Worm (Caenorhabditis elegans) whole organism, L4 larva: Measurements from ENCODE around the gene fkh-5.

Experiments used
- F26F4.8 ChIP-seq: fragments of 200-800 bp; sonication (Bioruptor generic); conservative IDR thresholded peaks from 2 replicates; pipeline ENCODE4 v1.3.6; 2022; ENCODE audit warnings: missing genetic modification characterization, missing compliant biosample characterization
- F37D6.2 ChIP-seq: sonication (generic microtip); optimal IDR thresholded peaks from 2 replicates; lab custom pipeline; 2016; ENCODE audit warnings: mild to moderate bottlenecking, missing genetic modification characterization, missing compliant biosample characterization
- F49E8.2 ChIP-seq: sonication (generic microtip); optimal IDR thresholded peaks from 2 replicates; lab custom pipeline; 2016; ENCODE audit warnings: missing compliant biosample characterization, mild to moderate bottlenecking, missing genetic modification characterization, borderline replicate concordance
- Y5F2A.4 ChIP-seq: fragments of 200-800 bp; sonication (Bioruptor generic); optimal IDR thresholded peaks from 2 replicates; lab custom pipeline; 2018; ENCODE audit warnings: mild to moderate bottlenecking, missing genetic modification characterization, missing compliant biosample characterization
- Y75B8A.6 ChIP-seq: fragments of 200-800 bp; sonication (Bioruptor generic); IDR thresholded peaks from 2 replicates; pipeline ENCODE4 v1.3.6; 2022; ENCODE audit warnings: missing genetic modification reagents, missing genetic modification characterization, missing compliant biosample characterization
- ZK337.2 ChIP-seq: fragments of 200-800 bp; sonication (Bioruptor generic); IDR thresholded peaks from 2 replicates; pipeline ENCODE4 v1.3.6; 2022; ENCODE audit warnings: missing genetic modification reagents, missing genetic modification characterization, missing compliant biosample characterization
- aha-1 ChIP-seq: fragments of 150-350 bp; peaks from one replicate; lab custom pipeline; 2014; ENCODE audit warnings: missing biosample characterization, missing genetic modification characterization
- aly-2 ChIP-seq: sonication (generic microtip); optimal IDR thresholded peaks from 2 replicates; lab custom pipeline; 2018; ENCODE audit warnings: missing biosample characterization, missing genetic modification characterization
- ama-1 ChIP-seq: fragments of 150-350 bp; optimal IDR thresholded peaks from 2 replicates; lab custom pipeline; 2014; ENCODE audit warnings: inconsistent platforms, mixed read lengths
- ceh-28 ChIP-seq: fragments of 150-350 bp; optimal IDR thresholded peaks from 2 replicates; lab custom pipeline; 2014; ENCODE audit warnings: missing biosample characterization, missing genetic modification reagents, missing genetic modification characterization
- ceh-44 ChIP-seq: fragments of 200-800 bp; sonication (Bioruptor generic); IDR thresholded peaks from 2 replicates; pipeline ENCODE4 v1.3.6; 2022; ENCODE audit warnings: missing genetic modification reagents, missing genetic modification characterization, missing compliant biosample characterization
- ceh-82 ChIP-seq: sonication (generic microtip); optimal IDR thresholded peaks from 2 replicates; lab custom pipeline; 2017; ENCODE audit warnings: missing biosample characterization, missing genetic modification characterization
- daf-16 ChIP-seq, 3 experiments: sonication (generic microtip); optimal IDR thresholded peaks; 2 replicates each; lab custom pipeline; 2016 to 2017; ENCODE audit warnings: missing genetic modification characterization in 3 of 3, missing genetic modification reagents in 3 of 3, mild to moderate bottlenecking in 2 of 3, missing compliant biosample characterization in 2 of 3, missing biosample characterization in 1 of 3, moderate library complexity in 1 of 3
- dmd-6 ChIP-seq: fragments of 200-800 bp; sonication (Bioruptor generic); IDR thresholded peaks from 2 replicates; pipeline ENCODE4 v1.3.6; 2022; ENCODE audit warnings: missing genetic modification reagents, missing genetic modification characterization, missing compliant biosample characterization
- dpl-1 ChIP-seq: fragments of 150-350 bp; optimal IDR thresholded peaks from 2 replicates; lab custom pipeline; 2014; ENCODE audit warnings: missing biosample characterization, missing genetic modification reagents, missing genetic modification characterization
- duxl-1 ChIP-seq: sonication (generic microtip); optimal IDR thresholded peaks from 2 replicates; lab custom pipeline; 2016; ENCODE audit warnings: mild to moderate bottlenecking, missing genetic modification characterization, moderate library complexity, missing compliant biosample characterization; ENCODE audit not compliant: poor library complexity
- egl-43 ChIP-seq: fragments of 200-800 bp; sonication (Bioruptor generic); IDR thresholded peaks from 2 replicates; pipeline ENCODE4 v1.3.6; 2022; ENCODE audit warnings: missing genetic modification reagents, missing genetic modification characterization, missing compliant biosample characterization
- hlh-30 ChIP-seq: sonication (generic microtip); optimal IDR thresholded peaks from 2 replicates; lab custom pipeline; 2017; ENCODE audit warnings: antibody characterized with exemption, mild to moderate bottlenecking, missing genetic modification characterization, missing compliant biosample characterization; ENCODE audit not compliant: insufficient read depth
- jun-1 ChIP-seq: fragments of 150-350 bp; optimal IDR thresholded peaks from 2 replicates; lab custom pipeline; 2014; ENCODE audit warnings: missing biosample characterization, missing genetic modification reagents, missing genetic modification characterization
- lin-1 ChIP-seq: fragments of 200-800 bp; sonication (Bioruptor generic); IDR thresholded peaks from 2 replicates; pipeline ENCODE4 v1.3.6; 2022; ENCODE audit warnings: missing genetic modification reagents, missing genetic modification characterization, missing compliant biosample characterization
- lsy-2 ChIP-seq, 2 experiments: fragments of 150-350 bp in 1 of 2; sonication (generic microtip) in 1 of 2; optimal IDR thresholded peaks; 2 replicates each; lab custom pipeline; 2014 to 2017; ENCODE audit warnings: missing biosample characterization in 2 of 2, missing genetic modification characterization in 2 of 2
- madf-9 ChIP-seq: fragments of 200-800 bp; sonication (Bioruptor generic); conservative IDR thresholded peaks from 2 replicates; pipeline ENCODE4 v1.3.6; 2022; ENCODE audit warnings: missing genetic modification reagents, missing genetic modification characterization, missing compliant biosample characterization
- mes-2 ChIP-seq: sonication (generic microtip); optimal IDR thresholded peaks from 2 replicates; lab custom pipeline; 2016; ENCODE audit warnings: missing genotype, mild to moderate bottlenecking, missing genetic modification characterization, missing compliant biosample characterization; ENCODE audit not compliant: poor library complexity, severe bottlenecking
- mxl-3 ChIP-seq: fragments of 200-800 bp; sonication (Bioruptor generic); optimal IDR thresholded peaks from 2 replicates; lab custom pipeline; 2018; ENCODE audit warnings: mild to moderate bottlenecking, missing genetic modification characterization, missing compliant biosample characterization
- nhr-10 ChIP-seq: fragments of 150-350 bp; optimal IDR thresholded peaks from 2 replicates; lab custom pipeline; 2014; ENCODE audit warnings: missing biosample characterization, missing genetic modification characterization
- nhr-111 ChIP-seq: fragments of 200-800 bp; sonication (Bioruptor generic); optimal IDR thresholded peaks from 2 replicates; lab custom pipeline; 2018; ENCODE audit warnings: mild to moderate bottlenecking, missing genetic modification characterization, missing compliant biosample characterization
- nhr-237 ChIP-seq: sonication (generic microtip); optimal IDR thresholded peaks from 2 replicates; lab custom pipeline; 2017; ENCODE audit warnings: missing biosample characterization, missing genetic modification characterization
- nhr-41 ChIP-seq: fragments of 200-800 bp; sonication (Bioruptor generic); IDR thresholded peaks from 2 replicates; pipeline ENCODE4 v1.3.6; 2022; ENCODE audit warnings: missing genetic modification reagents, missing genetic modification characterization, missing compliant biosample characterization
- nhr-48 ChIP-seq: sonication (generic microtip); optimal IDR thresholded peaks from 2 replicates; lab custom pipeline; 2016; ENCODE audit warnings: mild to moderate bottlenecking, missing genetic modification characterization, missing compliant biosample characterization
- nhr-6 ChIP-seq: fragments of 150-350 bp; optimal IDR thresholded peaks from 2 replicates; lab custom pipeline; 2014; ENCODE audit warnings: missing biosample characterization, missing genetic modification characterization
- pha-4 ChIP-seq, 2 experiments: fragments of 150-350 bp in 1 of 2; fragments of 200-800 bp in 1 of 2; sonication (Bioruptor generic) in 1 of 2; IDR thresholded peaks in 1 of 2; optimal IDR thresholded peaks in 1 of 2; 2 replicates each; pipeline versions ENCODE4 v1.3.6 to Lab custom; 2014 to 2022; ENCODE audit warnings: missing genetic modification characterization in 2 of 2, missing genetic modification reagents in 2 of 2, missing biosample characterization in 1 of 2, missing compliant biosample characterization in 1 of 2
- saeg-2 ChIP-seq: fragments of 200-800 bp; sonication (Bioruptor generic); IDR thresholded peaks from 2 replicates; pipeline ENCODE4 v1.3.6; 2022; ENCODE audit warnings: missing genetic modification reagents, missing genetic modification characterization, missing compliant biosample characterization
- set-16 ChIP-seq: fragments of 200-800 bp; sonication (Bioruptor generic); IDR thresholded peaks from 2 replicates; pipeline ENCODE4 v1.3.6; 2022; ENCODE audit warnings: missing genetic modification reagents, missing genetic modification characterization, missing compliant biosample characterization
- skn-1 ChIP-seq: fragments of 150-350 bp; optimal IDR thresholded peaks from 2 replicates; lab custom pipeline; 2014; ENCODE audit warnings: missing biosample characterization, missing genetic modification characterization
- snpc-4 ChIP-seq: fragments of 150-350 bp; optimal IDR thresholded peaks from 2 replicates; lab custom pipeline; 2014; ENCODE audit warnings: missing biosample characterization, missing genetic modification characterization
- spr-1 ChIP-seq: sonication (generic microtip); optimal IDR thresholded peaks from 2 replicates; lab custom pipeline; 2016; ENCODE audit warnings: mild to moderate bottlenecking, missing genetic modification characterization, missing compliant biosample characterization
- tra-1 ChIP-seq: fragments of 200-800 bp; sonication (Bioruptor generic); IDR thresholded peaks from 2 replicates; pipeline ENCODE4 v1.3.6; 2022; ENCODE audit warnings: missing genetic modification reagents, missing genetic modification characterization, missing compliant biosample characterization
- unc-39 ChIP-seq: sonication (generic microtip); optimal IDR thresholded peaks from 2 replicates; lab custom pipeline; 2017; ENCODE audit warnings: missing biosample characterization, missing genetic modification characterization
- unc-62 ChIP-seq, 3 experiments: fragments of 150-350 bp in 1 of 3; sonication (generic microtip); optimal IDR thresholded peaks in 2 of 3; peaks in 1 of 3; 1 replicate in 1 of 3; 2 replicates in 2 of 3; lab custom pipeline; 2014 to 2017; ENCODE audit warnings: missing biosample characterization in 3 of 3, missing genetic modification characterization in 3 of 3, missing genetic modification reagents in 3 of 3, missing genotype in 1 of 3
- zfp-2 ChIP-seq: sonication (generic microtip); optimal IDR thresholded peaks from 2 replicates; lab custom pipeline; 2016; ENCODE audit warnings: mild to moderate bottlenecking, missing genetic modification characterization, missing compliant biosample characterization
- ztf-7 ChIP-seq: fragments of 150-350 bp; optimal IDR thresholded peaks from 2 replicates; lab custom pipeline; 2014; ENCODE audit warnings: missing biosample characterization, missing genetic modification characterization

fkh-5 gene

DNA sequence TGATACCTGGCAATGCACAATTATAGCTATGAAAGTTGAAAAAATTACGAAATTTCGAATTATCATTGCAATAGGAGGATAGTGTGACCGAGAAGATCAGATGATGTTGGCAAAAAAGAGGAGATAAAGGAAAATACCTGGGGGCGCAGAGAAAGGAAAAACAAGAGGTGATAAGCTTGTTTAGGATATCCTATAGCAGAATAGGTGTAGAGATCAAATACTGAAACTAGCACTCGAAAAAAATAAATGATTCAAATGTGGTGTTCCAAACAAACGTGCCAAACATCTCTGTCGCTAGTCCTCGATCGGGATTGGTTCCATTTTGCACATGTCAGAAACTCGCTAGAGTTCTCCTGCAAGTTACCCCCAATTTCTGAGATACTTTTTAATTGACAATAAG lies 15.0 kb upstream of the fkh-5 start, which contains the start of gene F26A1.9:
Gene F26A1.9 (minus strand): TSS at position 101 of the 400 bp plus-strand sequence.
- TF ChIP-seq Y5F2A.4 (GFP tag; lab: Kevin White, UChicago) (no peak), egl-43 (GFP tag; lab: Robert Waterston, UW) (no peak), F26F4.8 (GFP tag; lab: Robert Waterston, UW) (no peak), ZK337.2 (no peak)

ce11 chrIII:4830207-4830606 lies 14.3 kb upstream of the fkh-5 start, which contains the start of gene nspd-9:
Gene nspd-9 (minus strand): TSS chrIII:4830307.
- TF ChIP-seq zfp-2 (tag; lab: Kevin White, UChicago): no peak
- no peak for TF ChIP-seq madf-9 (GFP tag; lab: Robert Waterston, UW)
- no peak for TF ChIP-seq ztf-7
- no peak for TF ChIP-seq unc-39 (tag; lab: Kevin White, UChicago)

DNA sequence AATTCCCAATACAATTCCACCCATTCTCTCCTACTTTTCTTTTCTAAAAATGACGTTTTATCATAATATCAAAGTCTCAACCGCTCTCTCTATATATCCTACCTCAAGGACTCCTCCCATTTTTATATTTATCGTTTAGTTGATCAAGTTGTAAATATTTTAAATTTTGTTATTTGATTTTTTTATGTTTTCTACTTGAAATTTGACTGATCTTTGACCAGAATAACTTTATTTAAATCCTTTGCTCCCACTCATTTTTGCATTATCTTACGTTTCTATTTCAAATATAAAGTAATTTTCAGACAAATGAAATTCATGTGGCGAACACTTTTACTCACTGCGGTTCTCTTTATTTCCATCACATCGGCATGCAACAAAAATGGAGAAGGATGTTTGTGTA lies 7.0 kb upstream of the fkh-5 start, which contains the start of the genes acbp-7 and F26A1.19:
Gene acbp-7 (plus strand): TSS at position 301 of the 400 bp plus-strand sequence.
Gene F26A1.19 (plus strand): TSS at position 303 of the 400 bp plus-strand sequence.
- TF ChIP-seq nhr-41 (GFP tag; lab: Robert Waterston, UW): no peak
- no peak for TF ChIP-seq ceh-44
- no peak for TF ChIP-seq Y75B8A.6
- TF ChIP-seq, all 104 proteins: peak for 0

- peak in 1 of 2 experiments; percentile 51 for TF ChIP-seq unc-62 (GFP tag; optimal IDR thresholded peaks at IDR 0.05 in 1 of 2; lab: Kevin White, UChicago)
- TF ChIP-seq unc-62 (tag; optimal IDR thresholded peaks at IDR 0.05; lab: Kevin White, UChicago): no peak
- TF ChIP-seq saeg-2 (GFP tag; lab: Robert Waterston, UW): no peak
- no peak for TF ChIP-seq set-16
- no peak for TF ChIP-seq jun-1 (tag; lab: Kevin White, UChicago)
Measured at ce11 chrIII:4842173-4842572, 2.3 kb upstream of the fkh-5 start, which contains the start of gene clec-156. Gene clec-156 (minus strand): TSS chrIII:4842273.

ce11 chrIII:4849739-4850138 lies 5.3 kb downstream of the fkh-5 start, which contains the start of gene nonu-1:
Gene nonu-1 (minus strand): TSS chrIII:4849907.
- TF ChIP-seq duxl-1: no peak
- TF ChIP-seq dmd-6 (GFP tag; lab: Robert Waterston, UW): peak; percentile 11; the same call in 1 of the 2 replicates
- no peak for TF ChIP-seq tra-1 (GFP tag; lab: Robert Waterston, UW)
- peak; percentile 86 for TF ChIP-seq hlh-30 (tag; lab: Kevin White, UChicago)
- no peak for TF ChIP-seq ama-1
- no peak for TF ChIP-seq nhr-237 (tag; lab: Kevin White, UChicago)
- no peak for TF ChIP-seq F37D6.2 (tag; lab: Kevin White, UChicago)
- TF ChIP-seq spr-1 (tag; lab: Kevin White, UChicago): no peak
- TF ChIP-seq mxl-3: no peak
- TF ChIP-seq nhr-48 (tag; lab: Kevin White, UChicago): no peak
- TF ChIP-seq aly-2 (tag; lab: Kevin White, UChicago): no peak
- peak; percentile 64 for TF ChIP-seq aha-1
- no peak for TF ChIP-seq Y5F2A.4 (GFP tag; lab: Kevin White, UChicago)
- no peak for TF ChIP-seq pha-4 (GFP tag; IDR thresholded peaks at IDR 0.05; lab: Robert Waterston, UW)
- TF ChIP-seq pha-4 (tag; optimal IDR thresholded peaks at IDR 0.05; lab: Kevin White, UChicago): no peak
- TF ChIP-seq snpc-4 (tag; lab: Kevin White, UChicago): no peak
- TF ChIP-seq ceh-82 (tag; lab: Kevin White, UChicago): no peak

DNA sequence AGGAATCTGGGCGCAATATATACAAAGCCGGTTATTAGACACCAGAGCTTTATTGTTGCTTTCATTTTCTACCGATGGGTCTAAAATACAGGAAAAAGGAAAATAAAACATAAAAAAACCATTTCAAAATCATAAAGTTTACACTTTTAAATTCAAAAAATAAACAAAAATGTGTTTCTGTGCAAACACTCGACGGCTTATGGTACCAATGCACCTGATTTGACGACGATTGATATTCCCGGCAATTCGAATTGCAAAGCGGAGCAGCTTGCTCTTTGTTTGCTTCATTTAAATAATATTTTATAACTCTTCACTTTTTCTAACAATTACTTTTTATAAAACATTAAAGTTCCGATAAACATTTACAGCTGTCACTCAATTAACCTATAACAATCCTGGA lies 5.7 kb downstream of the fkh-5 start, which contains the start of gene F26A1.1:
Gene F26A1.1 (plus strand): TSS at position 369 of the 400 bp plus-strand sequence.
- no peak for TF ChIP-seq ceh-28 (tag; lab: Kevin White, UChicago)
- TF ChIP-seq lsy-2 (tag; optimal IDR thresholded peaks at IDR 0.05; lab: Kevin White, UChicago): peak in 1 of 2 experiments; percentile 63
- TF ChIP-seq F49E8.2: no peak
- no peak for TF ChIP-seq Y75B8A.6
- no peak for TF ChIP-seq daf-16 (GFP tag; optimal IDR thresholded peaks at IDR 0.05; lab: Kevin White, UChicago)
- TF ChIP-seq daf-16 (tag; optimal IDR thresholded peaks at IDR 0.05; lab: Kevin White, UChicago): peak; percentile 6
- TF ChIP-seq dpl-1 (GFP tag; lab: Kevin White, UChicago): peak; percentile 70
- no peak for TF ChIP-seq nhr-6 (tag; lab: Kevin White, UChicago)
- peak; percentile 50 for TF ChIP-seq mes-2
- no peak for TF ChIP-seq skn-1 (tag; lab: Kevin White, UChicago)
- no peak for TF ChIP-seq hlh-30 (tag; lab: Kevin White, UChicago)
- no peak for TF ChIP-seq lin-1 (GFP tag; lab: Robert Waterston, UW)
- no peak for TF ChIP-seq nhr-111 (GFP tag; lab: Kevin White, UChicago)
- TF ChIP-seq Y5F2A.4 (GFP tag; lab: Kevin White, UChicago): no peak
- TF ChIP-seq nhr-10 (tag; lab: Kevin White, UChicago): no peak
